Worm (Caenorhabditis elegans) whole organism, L3 larva: ENCODE measurements around the gene F36D3.16.

Experiments used
- R02D3.7 ChIP-seq: fragments of 150-350 bp; optimal IDR thresholded peaks from 2 replicates; lab custom pipeline; 2014; ENCODE audit warnings: missing biosample characterization, missing genetic modification characterization
- egl-27 ChIP-seq: sonication (generic microtip); optimal IDR thresholded peaks from 4 replicates; lab custom pipeline; 2017; ENCODE audit warnings: missing biosample characterization, missing genetic modification reagents, missing genetic modification characterization
- elt-2 ChIP-seq: sonication (generic microtip); optimal IDR thresholded peaks from 2 replicates; lab custom pipeline; 2016; ENCODE audit warnings: missing genetic modification reagents, mild to moderate bottlenecking, missing genetic modification characterization, missing compliant biosample characterization
- fkh-10 ChIP-seq: sonication (generic microtip); optimal IDR thresholded peaks from 2 replicates; lab custom pipeline; 2017; ENCODE audit warnings: missing biosample characterization, missing genetic modification reagents, missing genetic modification characterization
- mml-1 ChIP-seq: fragments of 150-350 bp; sonication (generic microtip); optimal IDR thresholded peaks from 3 replicates; lab custom pipeline; 2014; ENCODE audit warnings: missing biosample characterization, missing genetic modification characterization
- nfya-1 ChIP-seq: sonication (generic microtip); optimal IDR thresholded peaks from 2 replicates; lab custom pipeline; 2017; ENCODE audit warnings: missing genetic modification characterization, mild to moderate bottlenecking, missing compliant biosample characterization, antibody characterized with exemption, moderate library complexity; ENCODE audit not compliant: insufficient read depth
- nhr-12 ChIP-seq: fragments of 150-350 bp; optimal IDR thresholded peaks from 2 replicates; lab custom pipeline; 2014; ENCODE audit warnings: missing biosample characterization, missing genetic modification characterization
- pqm-1 ChIP-seq: fragments of 150-350 bp; optimal IDR thresholded peaks from 2 replicates; lab custom pipeline; 2017; ENCODE audit warnings: missing biosample characterization, missing genetic modification characterization, inconsistent platforms
- sea-2 ChIP-seq: fragments of 150-350 bp; sonication (generic microtip); optimal IDR thresholded peaks from 4 replicates; lab custom pipeline; 2014; ENCODE audit warnings: missing biosample characterization, missing genetic modification reagents, missing genetic modification characterization
- unc-62 ChIP-seq: fragments of 150-350 bp; sonication (generic microtip); optimal IDR thresholded peaks from 4 replicates; lab custom pipeline; 2014; ENCODE audit warnings: missing biosample characterization, missing genetic modification reagents, missing genetic modification characterization
- ztf-11 ChIP-seq: fragments of 150-350 bp; optimal IDR thresholded peaks from 2 replicates; lab custom pipeline; 2014; ENCODE audit warnings: missing biosample characterization, missing genetic modification characterization

DNA sequence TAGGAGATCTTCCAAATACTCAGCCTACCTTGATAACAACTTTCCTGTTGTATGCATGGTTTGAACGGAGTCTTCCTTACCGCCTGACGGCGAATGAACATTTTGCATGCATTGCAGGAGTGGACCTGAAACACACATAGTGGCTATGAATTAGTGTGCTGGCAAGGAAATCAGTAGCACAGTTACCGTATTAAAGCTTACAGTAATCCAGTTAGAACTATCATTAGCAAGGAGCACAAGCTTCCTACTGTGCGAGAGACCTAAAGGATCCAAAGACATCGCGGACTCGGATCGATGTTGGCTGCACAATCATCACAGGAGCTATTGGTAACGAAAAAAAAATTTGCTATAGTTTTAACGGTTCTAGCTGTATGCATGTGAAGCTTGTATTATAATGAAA, 42.8 kb downstream of the F36D3.16 start, which contains the start of gene nhr-233:
- TF ChIP-seq elt-2, result no peak
- no peak for TF ChIP-seq fkh-10 (GFP tag; lab: Kevin White, UChicago)
- TF ChIP-seq unc-62 (GFP tag; lab: Kevin White, UChicago), result no peak
- TF ChIP-seq pqm-1 (tag; lab: Kevin White, UChicago), result no peak
- no peak for TF ChIP-seq ztf-11 (tag; lab: Kevin White, UChicago)
- TF ChIP-seq nhr-12 (tag; lab: Kevin White, UChicago), result no peak
- no peak for TF ChIP-seq nfya-1
- no peak for TF ChIP-seq egl-27 (tag; lab: Kevin White, UChicago)
- no peak for TF ChIP-seq R02D3.7
- no peak for TF ChIP-seq mml-1 (tag; lab: Kevin White, UChicago)
- no peak for TF ChIP-seq sea-2 (GFP tag; lab: Kevin White, UChicago)
